Worm (Caenorhabditis elegans) whole organism, mixed stage, embryonic: ENCODE measurements around the gene haf-1.

ENCODE experiments used
- M03D4.4 ChIP-seq: sonication (generic microtip); optimal IDR thresholded peaks from 2 replicates; lab custom pipeline; 2017; ENCODE audit warnings: mild to moderate bottlenecking, missing genetic modification characterization, missing compliant biosample characterization
- bed-3 ChIP-seq: fragments of 200-800 bp; sonication (Bioruptor generic); optimal IDR thresholded peaks from 3 replicates; lab custom pipeline; 2018; ENCODE audit warnings: mild to moderate bottlenecking, missing genetic modification characterization, moderate library complexity, missing compliant biosample characterization
- blmp-1 ChIP-seq: fragments of 150-350 bp; optimal IDR thresholded peaks from 2 replicates; lab custom pipeline; 2014; ENCODE audit warnings: missing biosample characterization, missing genetic modification characterization
- ceh-39 ChIP-seq: fragments of 150-350 bp; optimal IDR thresholded peaks from 2 replicates; lab custom pipeline; 2014; ENCODE audit warnings: missing biosample characterization, missing genetic modification characterization
- ceh-43 ChIP-seq: fragments of 200-800 bp; sonication (Bioruptor generic); optimal IDR thresholded peaks from 2 replicates; lab custom pipeline; 2018; ENCODE audit warnings: mild to moderate bottlenecking, missing genetic modification characterization, moderate library complexity, missing compliant biosample characterization
- ceh-83 ChIP-seq: fragments of 200-800 bp; sonication (Bioruptor generic); optimal IDR thresholded peaks from 2 replicates; lab custom pipeline; 2018; ENCODE audit warnings: mild to moderate bottlenecking, missing genetic modification characterization, missing compliant biosample characterization
- ces-1 ChIP-seq: fragments of 150-350 bp; optimal IDR thresholded peaks from 2 replicates; lab custom pipeline; 2014; ENCODE audit warnings: missing biosample characterization, missing genetic modification reagents, missing genetic modification characterization
- cnd-1 ChIP-seq: fragments of 200-800 bp; sonication (Bioruptor generic); optimal IDR thresholded peaks from 2 replicates; lab custom pipeline; 2018; ENCODE audit warnings: mild to moderate bottlenecking, missing genetic modification characterization, missing compliant biosample characterization
- drap-1 ChIP-seq: fragments of 200-800 bp; sonication (Bioruptor generic); optimal IDR thresholded peaks from 3 replicates; lab custom pipeline; 2018; ENCODE audit warnings: mild to moderate bottlenecking, missing genetic modification characterization, missing compliant biosample characterization
- elt-1 ChIP-seq: sonication (generic microtip); optimal IDR thresholded peaks from 2 replicates; lab custom pipeline; 2017; ENCODE audit warnings: missing genetic modification characterization, mild to moderate bottlenecking, missing compliant biosample characterization, antibody characterized with exemption, moderate library complexity, borderline replicate concordance; ENCODE audit not compliant: insufficient read depth
- elt-3 ChIP-seq: fragments of 150-350 bp; optimal IDR thresholded peaks from 2 replicates; lab custom pipeline; 2014; ENCODE audit warnings: missing biosample characterization, missing genetic modification characterization
- flh-1 ChIP-seq: fragments of 200-800 bp; sonication (Bioruptor generic); optimal IDR thresholded peaks from 2 replicates; lab custom pipeline; 2018; ENCODE audit warnings: mild to moderate bottlenecking, missing genetic modification characterization, moderate library complexity, missing compliant biosample characterization
- ham-2 ChIP-seq: fragments of 200-800 bp; sonication (Bioruptor generic); optimal IDR thresholded peaks from 2 replicates; lab custom pipeline; 2018; ENCODE audit warnings: mild to moderate bottlenecking, missing genetic modification characterization, missing compliant biosample characterization
- hlh-1 ChIP-seq: fragments of 150-350 bp; optimal IDR thresholded peaks from 2 replicates; lab custom pipeline; 2014; ENCODE audit warnings: missing biosample characterization, missing genetic modification reagents, missing genetic modification characterization
- lin-13 ChIP-seq: fragments of 150-350 bp; optimal IDR thresholded peaks from 2 replicates; lab custom pipeline; 2014; ENCODE audit warnings: missing biosample characterization, missing genetic modification characterization
- lin-32 ChIP-seq: fragments of 200-800 bp; sonication (Bioruptor generic); optimal IDR thresholded peaks from 2 replicates; lab custom pipeline; 2018; ENCODE audit warnings: mild to moderate bottlenecking, missing genetic modification characterization, missing compliant biosample characterization
- lsy-2 ChIP-seq: fragments of 150-350 bp; optimal IDR thresholded peaks from 2 replicates; lab custom pipeline; 2014; ENCODE audit warnings: missing biosample characterization, missing genetic modification characterization
- mab-5 ChIP-seq: fragments of 150-350 bp; optimal IDR thresholded peaks from 2 replicates; lab custom pipeline; 2014; ENCODE audit warnings: missing biosample characterization, missing genetic modification characterization
- mep-1 ChIP-seq: fragments of 150-350 bp; optimal IDR thresholded peaks from 2 replicates; lab custom pipeline; 2017; ENCODE audit warnings: missing biosample characterization, missing genetic modification reagents, missing genetic modification characterization, inconsistent platforms
- nhr-12 ChIP-seq: fragments of 150-350 bp; optimal IDR thresholded peaks from 2 replicates; lab custom pipeline; 2014; ENCODE audit warnings: missing biosample characterization, missing genetic modification characterization
- nhr-2 ChIP-seq: fragments of 150-350 bp; optimal IDR thresholded peaks from 2 replicates; lab custom pipeline; 2014; ENCODE audit warnings: missing biosample characterization, missing genetic modification characterization
- nhr-237 ChIP-seq: fragments of 150-350 bp; optimal IDR thresholded peaks from 2 replicates; lab custom pipeline; 2014; ENCODE audit warnings: missing biosample characterization, missing genetic modification characterization
- nhr-28 ChIP-seq: fragments of 150-350 bp; optimal IDR thresholded peaks from 2 replicates; lab custom pipeline; 2014; ENCODE audit warnings: missing biosample characterization, missing genetic modification characterization
- nhr-76 ChIP-seq: sonication (generic microtip); optimal IDR thresholded peaks from 2 replicates; lab custom pipeline; 2017; ENCODE audit warnings: missing biosample characterization, missing genetic modification characterization
- pha-4 ChIP-seq: fragments of 150-350 bp; optimal IDR thresholded peaks from 2 replicates; lab custom pipeline; 2018; ENCODE audit warnings: missing biosample characterization, missing genetic modification reagents, missing genetic modification characterization
- sem-2 ChIP-seq: fragments of 200-800 bp; sonication (Bioruptor generic); optimal IDR thresholded peaks from 2 replicates; lab custom pipeline; 2018; ENCODE audit warnings: mild to moderate bottlenecking, missing genetic modification characterization, missing compliant biosample characterization
- snpc-4 ChIP-seq: fragments of 150-350 bp; optimal IDR thresholded peaks from 2 replicates; lab custom pipeline; 2014; ENCODE audit warnings: missing biosample characterization, missing genetic modification characterization
- sptf-1 ChIP-seq: sonication (generic microtip); optimal IDR thresholded peaks from 2 replicates; lab custom pipeline; 2017; ENCODE audit warnings: mild to moderate bottlenecking, missing genetic modification characterization, moderate library complexity, missing compliant biosample characterization
- tbx-8 ChIP-seq: fragments of 200-800 bp; sonication (Bioruptor generic); optimal IDR thresholded peaks from 2 replicates; lab custom pipeline; 2018; ENCODE audit warnings: mild to moderate bottlenecking, missing genetic modification characterization, moderate library complexity, missing compliant biosample characterization
- unc-120 ChIP-seq: sonication (generic microtip); optimal IDR thresholded peaks from 2 replicates; lab custom pipeline; 2017; ENCODE audit warnings: missing genetic modification characterization, missing compliant biosample characterization; ENCODE audit not compliant: poor library complexity, severe bottlenecking
- unc-39 ChIP-seq: fragments of 150-350 bp; optimal IDR thresholded peaks from 2 replicates; lab custom pipeline; 2014; ENCODE audit warnings: missing biosample characterization, missing genetic modification characterization
- unc-62 ChIP-seq: fragments of 150-350 bp; optimal IDR thresholded peaks from 2 replicates; lab custom pipeline; 2014; ENCODE audit warnings: missing biosample characterization, missing genetic modification reagents, missing genetic modification characterization
- zip-8 ChIP-seq: fragments of 150-350 bp; optimal IDR thresholded peaks from 2 replicates; lab custom pipeline; 2014; ENCODE audit warnings: missing biosample characterization, missing genetic modification characterization

Gene haf-1

DNA sequence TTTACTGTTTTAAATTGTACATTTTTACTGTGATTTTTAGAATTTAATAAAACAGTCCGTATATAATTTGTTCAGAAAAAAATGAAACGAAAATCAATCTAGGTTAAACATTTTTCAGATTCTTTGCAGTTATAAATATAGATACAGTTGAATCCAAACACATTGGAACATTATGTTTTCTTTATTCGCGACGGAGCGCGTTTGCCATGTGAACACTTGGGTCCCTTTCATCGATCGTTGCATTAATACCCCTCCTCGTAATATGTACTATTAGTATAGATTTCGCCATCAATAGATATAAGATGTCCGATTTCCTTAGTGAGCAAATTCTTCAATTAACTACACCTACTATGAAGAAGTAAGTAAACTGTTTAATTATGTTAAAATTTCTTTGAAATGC lies 41.2 kb upstream of the haf-1 start, which contains the start of gene C49C3.8:
Gene C49C3.8 (plus strand): TSS at position 173 of the 400 bp plus-strand sequence.
- TF ChIP-seq ceh-39 (tag; lab: Kevin White, UChicago) (peak; percentile 59), ces-1 (GFP tag; lab: Kevin White, UChicago) (peak; percentile 43), hlh-1 (tag; lab: Kevin White, UChicago) (peak; percentile 53), nhr-28 (tag; lab: Kevin White, UChicago) (no peak), lin-13 (tag; lab: Kevin White, UChicago) (no peak)

DNA sequence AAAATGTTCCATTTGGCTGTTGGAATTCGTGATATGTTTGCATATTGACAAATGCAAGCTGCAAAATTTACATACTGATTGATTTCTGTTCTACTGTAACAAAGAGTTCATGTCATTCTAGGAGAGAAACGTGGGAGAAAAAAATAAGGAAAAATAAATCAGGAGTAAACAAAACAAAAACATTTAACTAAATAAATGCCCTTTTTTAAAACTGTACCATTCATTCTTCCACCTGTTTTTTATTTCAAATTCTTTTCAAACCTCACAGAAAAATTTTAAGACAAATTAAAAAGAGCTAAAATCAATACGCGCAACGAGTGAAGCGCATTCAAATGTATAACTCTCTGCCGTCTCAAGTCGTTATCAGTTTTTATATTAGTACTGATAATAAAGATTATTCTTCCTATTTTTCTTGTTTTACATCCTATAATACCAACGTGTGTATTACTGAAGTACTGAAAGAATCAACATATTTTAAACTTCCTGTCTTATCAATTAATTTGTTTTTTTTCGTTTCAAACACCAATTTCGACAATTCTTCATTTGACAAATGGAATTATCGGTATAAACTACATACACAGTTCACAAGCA lies 37.2 kb upstream of the haf-1 start, which contains the start of gene C49C3.10:
Gene C49C3.10 (minus strand): TSS at position 51 of the 591 bp plus-strand sequence.
- TF ChIP-seq lin-13 (tag; lab: Kevin White, UChicago) (no peak), elt-1 (tag; lab: Kevin White, UChicago) (no peak), drap-1 (GFP tag; lab: Kevin White, UChicago) (no peak), bed-3 (GFP tag; lab: Kevin White, UChicago) (no peak), lin-32 (no peak), nhr-12 (no peak), pha-4 (no peak), sem-2 (no peak), mep-1 (tag; lab: Kevin White, UChicago) (no peak), ham-2 (GFP tag; lab: Kevin White, UChicago) (no peak), flh-1 (no peak), nhr-28 (tag; lab: Kevin White, UChicago) (no peak), unc-39 (tag; lab: Kevin White, UChicago) (no peak), mab-5 (no peak)

DNA sequence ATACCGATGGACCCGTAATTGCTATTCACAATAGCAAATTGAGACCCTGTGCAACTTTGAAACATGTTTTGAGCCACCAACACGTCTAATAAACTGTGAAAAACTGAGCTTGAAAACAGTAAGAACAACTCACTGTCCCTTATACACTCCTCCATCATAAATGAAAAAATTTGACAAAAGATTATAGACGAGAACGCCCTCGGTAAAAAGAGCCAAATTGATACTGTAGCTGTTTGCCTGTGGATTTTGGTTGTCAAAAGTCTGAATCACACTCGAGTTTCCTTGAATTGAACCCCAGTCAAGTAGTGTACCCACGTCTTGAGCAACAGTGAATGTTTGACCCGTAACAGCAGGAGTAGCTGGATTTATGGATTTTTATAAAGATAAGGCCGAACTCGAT lies 35.2 kb upstream of the haf-1 start:
- TF ChIP-seq zip-8: no peak
- TF ChIP-seq drap-1 (GFP tag; lab: Kevin White, UChicago): no peak
- no peak for TF ChIP-seq nhr-237 (tag; lab: Kevin White, UChicago)
- no peak for TF ChIP-seq flh-1
- no peak for TF ChIP-seq mep-1 (tag; lab: Kevin White, UChicago)
- TF ChIP-seq bed-3 (GFP tag; lab: Kevin White, UChicago): no peak
- TF ChIP-seq sem-2: no peak
- TF ChIP-seq nhr-28 (tag; lab: Kevin White, UChicago): no peak
- TF ChIP-seq M03D4.4 (tag; lab: Kevin White, UChicago): no peak
- no peak for TF ChIP-seq ceh-43 (GFP tag; lab: Kevin White, UChicago)
- TF ChIP-seq ceh-83 (GFP tag; lab: Kevin White, UChicago): no peak
- no peak for TF ChIP-seq tbx-8 (GFP tag; lab: Kevin White, UChicago)

DNA sequence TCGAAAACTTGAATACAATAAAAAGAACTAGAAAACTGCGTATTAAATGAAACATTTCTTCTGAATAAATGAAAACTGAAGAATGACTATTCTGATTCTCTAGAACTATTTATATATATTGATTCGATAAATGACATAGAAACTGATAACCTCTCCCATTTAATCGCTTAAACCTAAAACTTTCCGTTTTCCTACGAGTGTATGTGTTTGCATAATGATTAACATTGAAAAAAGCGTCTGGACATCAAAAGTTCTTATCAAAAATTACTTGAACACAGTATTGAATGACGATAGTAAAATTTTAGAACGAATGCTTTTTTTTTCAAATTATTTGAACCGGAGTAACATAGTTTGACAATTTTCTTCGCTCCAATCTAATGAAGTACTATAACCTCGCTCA lies 34.0 kb upstream of the haf-1 start, which contains the start of gene C49C3.9:
Gene C49C3.9 (minus strand): TSS at position 136 of the 400 bp plus-strand sequence.
- no peak for TF ChIP-seq ham-2 (GFP tag; lab: Kevin White, UChicago)
- no peak for TF ChIP-seq elt-3 (tag; lab: Kevin White, UChicago)
- TF ChIP-seq lsy-2 (tag; lab: Kevin White, UChicago): no peak
- TF ChIP-seq cnd-1 (tag; lab: Kevin White, UChicago): no peak
- TF ChIP-seq snpc-4: no peak
- no peak for TF ChIP-seq sptf-1
- TF ChIP-seq flh-1: no peak
- TF ChIP-seq M03D4.4 (tag; lab: Kevin White, UChicago): no peak
- no peak for TF ChIP-seq lin-13 (tag; lab: Kevin White, UChicago)
- TF ChIP-seq pha-4: no peak
- TF ChIP-seq blmp-1: no peak
- no peak for TF ChIP-seq hlh-1 (tag; lab: Kevin White, UChicago)
- TF ChIP-seq nhr-12: no peak
- TF ChIP-seq lin-32: no peak

DNA sequence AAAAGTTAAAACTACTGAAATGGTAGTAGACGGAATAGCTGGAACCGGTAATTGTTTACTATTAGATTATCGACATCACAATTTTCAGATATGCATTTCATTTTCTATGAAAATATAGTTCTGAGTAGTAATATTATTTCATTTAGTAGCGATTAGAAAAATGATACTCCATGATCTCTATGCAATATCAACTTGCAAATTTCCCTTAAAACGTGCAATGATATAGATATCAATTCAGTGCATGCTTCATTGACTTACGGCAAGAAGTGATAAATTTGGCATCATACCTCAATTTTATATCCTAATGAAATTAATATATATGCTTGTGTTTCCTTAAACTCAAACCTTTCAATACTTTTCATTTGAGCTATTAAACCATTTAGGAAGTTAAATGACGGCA lies 33.6 kb upstream of the haf-1 start, which contains the start of gene C49C3.21:
Gene C49C3.21 (plus strand): TSS at position 301 of the 400 bp plus-strand sequence.
- TF ChIP-seq elt-1 (tag; lab: Kevin White, UChicago) (no peak), unc-62 (GFP tag; lab: Kevin White, UChicago) (no peak), sem-2 (no peak), nhr-76 (tag; lab: Kevin White, UChicago) (no peak), ham-2 (GFP tag; lab: Kevin White, UChicago) (no peak), ceh-43 (GFP tag; lab: Kevin White, UChicago) (no peak), bed-3 (GFP tag; lab: Kevin White, UChicago) (no peak), nhr-2 (no peak), unc-120 (tag; lab: Kevin White, UChicago) (no peak), mep-1 (tag; lab: Kevin White, UChicago) (no peak), blmp-1 (no peak), ceh-39 (tag; lab: Kevin White, UChicago) (no peak)
